Fruit fly (Drosophila melanogaster) Kc167 (cell line): ENCODE data around the gene mRpL14.

Source experiments
- Myc ChIP-seq: fragments of >200 bp; optimal IDR thresholded peaks from 2 replicates; lab custom pipeline; 2017; ENCODE audit warnings: missing external identifiers
- Sin3A ChIP-seq: fragments of >200 bp; optimal IDR thresholded peaks from 2 replicates; lab custom pipeline; 2018; ENCODE audit warnings: missing external identifiers
- h ChIP-seq: fragments of >200 bp; optimal IDR thresholded peaks from 3 replicates; lab custom pipeline; 2018; ENCODE audit warnings: missing external identifiers
- insv ChIP-seq: fragments of >200 bp; optimal IDR thresholded peaks from 3 replicates; lab custom pipeline; 2018; ENCODE audit warnings: missing external identifiers
- psq ChIP-seq: fragments of >200 bp; optimal IDR thresholded peaks from 2 replicates; lab custom pipeline; 2017; ENCODE audit warnings: missing external identifiers
- ttk ChIP-seq: sonication (Bioruptor generic); optimal IDR thresholded peaks from 2 replicates; lab custom pipeline; 2017; ENCODE audit warnings: missing external identifiers

Gene mRpL14

DNA sequence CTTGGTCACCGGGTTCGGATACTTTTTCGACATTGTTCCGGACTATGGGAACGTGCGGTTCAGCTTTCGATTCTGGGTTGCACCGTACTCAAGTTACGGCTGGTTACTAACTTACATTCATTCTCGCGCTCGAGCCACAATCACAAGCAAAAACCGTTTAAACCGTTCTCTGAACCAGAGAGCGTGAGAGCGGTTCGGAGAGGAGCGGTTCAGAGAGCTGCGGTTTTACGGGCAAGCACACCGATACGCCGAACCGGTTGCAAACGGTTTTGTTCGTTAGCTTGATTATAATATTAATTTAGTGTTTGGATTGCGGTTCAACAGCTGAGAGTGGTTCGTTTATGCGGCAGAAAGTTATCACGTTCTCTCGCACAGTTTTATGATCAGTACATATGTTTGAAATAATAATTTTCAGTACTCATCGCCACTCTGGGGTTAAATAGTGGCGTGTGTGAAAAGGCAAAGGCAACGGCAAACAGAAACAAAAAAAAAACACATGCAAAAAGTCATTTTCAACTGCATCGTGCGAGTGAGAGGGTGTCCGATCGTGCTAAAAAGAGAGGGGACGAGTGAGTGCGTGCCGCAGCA lies 18.7 kb downstream of the mRpL14 start, which contains the start of gene CG14050:
Gene CG14050 (minus strand): TSS at position 560 of the 588 bp plus-strand sequence.
- no peak for TF ChIP-seq Myc (lab: Kevin White, UChicago)
- no peak for TF ChIP-seq h (lab: Kevin White, UChicago)
- TF ChIP-seq ttk (lab: Kevin White, UChicago) = no peak
- TF ChIP-seq Sin3A (lab: Kevin White, UChicago) = no peak
- no peak for TF ChIP-seq insv
- TF ChIP-seq psq (lab: Kevin White, UChicago) = no peak

DNA sequence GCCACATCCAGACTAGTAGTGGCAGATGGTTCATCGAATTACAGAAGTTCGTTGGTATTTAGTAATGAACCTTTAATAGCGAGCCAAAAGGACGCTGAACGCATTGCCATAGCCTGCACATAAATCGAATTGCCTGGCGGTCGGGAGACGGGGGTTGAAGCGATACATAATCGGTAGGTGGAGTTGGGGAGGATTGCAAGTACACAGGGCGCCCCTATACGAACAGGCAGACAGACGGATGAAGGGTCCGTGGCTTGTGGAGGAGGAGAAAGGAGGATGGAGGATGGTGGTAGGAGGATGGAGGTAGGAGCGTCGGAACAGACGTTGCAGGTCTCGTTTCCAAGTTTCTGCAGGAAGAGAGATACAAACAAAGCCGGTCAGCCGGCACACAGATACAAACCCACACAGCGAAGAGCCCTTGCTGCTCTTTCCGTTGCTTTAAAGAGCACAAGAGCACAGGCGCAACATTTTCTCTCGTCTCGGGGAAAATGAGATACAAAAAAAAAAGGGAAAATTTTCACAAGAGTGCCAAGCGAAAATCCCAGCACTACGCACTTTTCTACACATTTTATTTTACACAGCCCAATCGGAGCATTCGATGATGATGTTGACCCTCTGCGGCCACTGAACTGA lies 20.7 kb downstream of the mRpL14 start:
- no peak for TF ChIP-seq insv
- TF ChIP-seq h (lab: Kevin White, UChicago) = no peak
- TF ChIP-seq Sin3A (lab: Kevin White, UChicago) = no peak
- no peak for TF ChIP-seq psq (lab: Kevin White, UChicago)

DNA sequence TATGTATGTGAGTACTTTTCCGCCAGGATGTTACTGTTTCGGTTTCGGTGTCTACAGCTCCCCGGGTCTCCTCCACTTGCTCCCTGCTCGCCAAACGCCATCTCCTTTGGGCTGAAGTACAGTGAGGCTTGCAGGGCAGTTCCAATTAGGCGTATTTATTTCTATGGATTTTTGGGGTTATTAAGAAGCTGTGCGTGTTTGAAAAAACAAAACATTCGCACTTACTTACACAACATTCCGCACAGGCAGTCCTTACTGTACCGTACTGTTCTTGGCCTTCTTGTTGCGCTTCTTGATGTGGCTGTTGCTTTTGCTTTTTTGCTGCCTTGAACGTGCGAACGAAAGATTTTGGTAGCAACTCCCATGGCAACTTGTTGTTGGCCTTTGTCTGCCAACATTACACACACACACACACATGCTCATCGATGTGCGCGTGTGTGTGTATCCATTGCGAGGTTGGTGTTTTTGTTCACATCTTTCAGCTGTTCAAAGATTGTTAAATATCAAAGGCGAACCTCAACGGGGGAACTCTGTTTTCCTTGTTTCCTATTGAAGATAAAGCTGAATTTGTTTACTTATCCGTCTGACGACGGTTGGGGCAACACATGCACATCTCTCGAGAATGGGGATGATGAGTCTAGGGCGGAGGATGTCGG lies 22.4 kb downstream of the mRpL14 start:
- no peak for TF ChIP-seq insv
- TF ChIP-seq psq (lab: Kevin White, UChicago) = no peak
- no peak for TF ChIP-seq ttk (lab: Kevin White, UChicago)
- no peak for TF ChIP-seq Sin3A (lab: Kevin White, UChicago)
- no peak for TF ChIP-seq h (lab: Kevin White, UChicago)
- TF ChIP-seq Myc (lab: Kevin White, UChicago) = no peak

DNA sequence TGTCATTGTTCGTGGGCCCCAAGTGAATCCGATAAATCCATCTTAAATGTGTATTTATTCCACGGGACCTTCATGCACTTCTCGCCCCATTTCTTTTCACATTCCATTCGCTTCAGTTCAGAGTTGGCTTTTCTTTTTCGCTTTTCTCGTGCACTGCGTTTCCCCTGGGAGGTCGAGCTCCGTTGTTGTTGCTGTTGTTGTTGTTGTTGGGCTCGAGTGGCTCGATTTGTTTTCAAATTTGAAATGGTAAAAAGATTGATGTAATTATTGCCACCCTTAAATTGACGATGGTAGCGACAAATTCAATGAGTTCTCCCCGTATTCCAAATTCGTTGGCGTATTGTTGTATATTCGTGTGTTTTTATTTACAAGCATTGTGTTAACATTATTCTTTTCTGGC lies 23.6 kb downstream of the mRpL14 start:
- TF ChIP-seq h (lab: Kevin White, UChicago) = no peak
- no peak for TF ChIP-seq Myc (lab: Kevin White, UChicago)
- TF ChIP-seq insv = no peak
- TF ChIP-seq psq (lab: Kevin White, UChicago) = no peak
- no peak for TF ChIP-seq ttk (lab: Kevin White, UChicago)
- no peak for TF ChIP-seq Sin3A (lab: Kevin White, UChicago)

DNA sequence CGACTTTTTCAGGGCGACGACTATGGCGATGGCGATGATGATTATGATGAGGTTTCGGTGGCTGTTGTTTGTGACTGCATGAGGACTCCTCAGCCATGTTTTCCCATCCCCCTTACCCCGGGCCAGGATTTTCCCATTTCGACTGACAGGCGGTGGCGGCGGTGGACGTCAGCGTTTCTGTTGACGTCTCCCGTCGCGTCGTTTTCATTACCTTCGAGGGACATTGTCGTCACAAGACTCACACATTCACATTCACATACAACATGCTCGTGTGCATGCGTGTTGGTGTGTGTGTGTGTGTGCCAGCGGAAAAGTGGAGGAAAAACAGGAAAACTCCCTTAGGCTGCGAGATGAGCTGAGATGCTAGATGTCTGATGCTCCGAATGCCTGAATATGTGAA lies 24.7 kb downstream of the mRpL14 start:
- no peak for TF ChIP-seq insv
- TF ChIP-seq Myc (lab: Kevin White, UChicago) = no peak
- no peak for TF ChIP-seq ttk (lab: Kevin White, UChicago)
- no peak for TF ChIP-seq Sin3A (lab: Kevin White, UChicago)
- TF ChIP-seq h (lab: Kevin White, UChicago) = no peak
- TF ChIP-seq psq (lab: Kevin White, UChicago) = no peak

DNA sequence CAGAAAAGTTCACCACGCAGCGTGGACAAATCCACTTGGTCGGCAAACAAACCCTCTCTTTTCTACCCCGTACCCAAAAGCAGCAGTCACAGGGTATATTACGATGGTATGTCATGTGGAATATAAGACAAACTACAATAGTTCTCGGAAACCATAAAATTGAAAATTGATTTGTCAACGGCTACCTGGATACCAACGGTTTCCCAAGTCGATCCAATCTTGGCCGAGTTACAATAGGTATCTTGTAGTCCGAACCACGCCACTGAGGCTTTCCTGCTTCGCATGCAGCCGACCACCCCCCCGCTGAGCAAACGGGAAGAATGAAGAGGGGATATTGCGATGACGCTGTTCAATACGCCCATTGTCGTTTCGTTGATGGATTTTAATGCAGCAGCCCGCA lies 26.1 kb downstream of the mRpL14 start:
- TF ChIP-seq Sin3A (lab: Kevin White, UChicago) = no peak
- no peak for TF ChIP-seq ttk (lab: Kevin White, UChicago)
- no peak for TF ChIP-seq Myc (lab: Kevin White, UChicago)
- no peak for TF ChIP-seq insv
- TF ChIP-seq psq (lab: Kevin White, UChicago) = no peak
- no peak for TF ChIP-seq h (lab: Kevin White, UChicago)

DNA sequence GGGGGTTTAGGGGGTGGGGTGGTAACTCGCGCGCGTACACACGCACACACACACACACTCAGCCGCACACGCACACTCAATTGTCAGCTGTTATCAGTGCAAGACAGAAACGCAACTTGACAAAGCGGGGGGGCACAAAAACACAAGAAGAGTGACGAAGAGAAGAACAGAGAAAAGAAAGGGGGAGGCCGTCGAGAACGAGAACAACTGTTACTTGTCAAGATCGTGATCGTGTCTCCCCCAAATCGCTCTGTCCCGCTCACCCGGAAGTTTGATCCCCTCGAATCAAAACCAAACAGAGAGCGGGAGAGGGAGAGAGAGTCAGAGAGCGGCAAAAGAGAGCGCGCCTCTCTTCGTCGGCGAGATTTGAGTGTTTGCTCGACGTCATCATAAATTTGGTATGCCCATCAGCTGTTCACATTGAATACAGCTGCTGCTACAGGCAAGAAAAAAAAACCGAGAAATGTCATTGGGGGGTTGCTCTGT lies 27.1 kb downstream of the mRpL14 start:
- TF ChIP-seq ttk (lab: Kevin White, UChicago) (no peak), Myc (lab: Kevin White, UChicago) (no peak), Sin3A (lab: Kevin White, UChicago) (no peak), psq (lab: Kevin White, UChicago) (no peak), insv (no peak), h (lab: Kevin White, UChicago) (no peak)

DNA sequence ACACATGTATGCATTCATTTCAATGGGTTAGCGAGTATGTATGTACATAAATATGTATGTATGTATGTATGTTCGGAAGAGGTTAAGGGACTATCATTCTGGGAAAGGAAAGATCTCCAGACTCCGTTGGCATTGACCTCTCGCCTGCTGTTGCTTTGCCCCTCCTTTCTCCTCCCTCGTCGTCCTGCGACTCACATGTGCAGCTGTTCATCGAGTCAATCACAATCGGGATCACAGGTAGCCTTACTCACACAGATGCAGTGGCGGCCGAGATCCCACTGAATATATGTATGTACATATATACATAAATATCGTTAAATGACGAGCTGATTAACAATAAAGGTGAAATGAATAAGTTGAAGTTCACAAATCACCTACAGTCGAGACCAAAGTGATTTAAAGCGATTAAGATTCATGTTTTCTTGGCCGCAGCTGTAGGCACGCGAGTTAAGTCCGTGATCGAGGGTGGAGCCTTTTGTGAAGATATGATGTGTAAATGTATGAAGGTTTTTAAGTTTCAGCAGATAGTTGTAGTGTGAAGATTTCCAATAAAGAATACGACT lies 36.0 kb downstream of the mRpL14 start:
- no peak for TF ChIP-seq ttk (lab: Kevin White, UChicago)
- no peak for TF ChIP-seq psq (lab: Kevin White, UChicago)
- no peak for TF ChIP-seq h (lab: Kevin White, UChicago)
- no peak for TF ChIP-seq Sin3A (lab: Kevin White, UChicago)
- no peak for TF ChIP-seq insv
- TF ChIP-seq Myc (lab: Kevin White, UChicago) = no peak

DNA sequence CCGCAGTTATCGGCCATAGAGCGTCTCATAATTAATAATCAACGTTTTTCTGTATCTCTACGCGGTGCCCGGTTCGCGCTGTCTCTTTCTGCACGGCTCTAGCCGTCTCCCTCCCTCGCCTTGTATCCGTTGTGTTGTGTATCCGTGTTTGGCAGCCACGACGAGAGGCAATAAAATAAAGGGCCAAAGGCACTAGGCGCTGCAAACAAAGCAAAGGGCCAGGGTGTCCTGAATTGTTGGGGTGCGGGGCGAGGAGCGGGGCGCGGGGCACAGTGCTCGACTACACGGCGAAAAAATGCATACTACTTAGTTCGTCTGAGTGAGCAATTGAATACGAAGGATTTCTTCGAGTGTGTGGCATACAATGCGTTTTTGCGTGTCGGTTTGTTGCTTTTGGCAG lies 36.9 kb downstream of the mRpL14 start:
- TF ChIP-seq ttk (lab: Kevin White, UChicago) = no peak
- no peak for TF ChIP-seq Sin3A (lab: Kevin White, UChicago)
- no peak for TF ChIP-seq h (lab: Kevin White, UChicago)
- no peak for TF ChIP-seq psq (lab: Kevin White, UChicago)
- no peak for TF ChIP-seq insv
- TF ChIP-seq Myc (lab: Kevin White, UChicago) = no peak

DNA sequence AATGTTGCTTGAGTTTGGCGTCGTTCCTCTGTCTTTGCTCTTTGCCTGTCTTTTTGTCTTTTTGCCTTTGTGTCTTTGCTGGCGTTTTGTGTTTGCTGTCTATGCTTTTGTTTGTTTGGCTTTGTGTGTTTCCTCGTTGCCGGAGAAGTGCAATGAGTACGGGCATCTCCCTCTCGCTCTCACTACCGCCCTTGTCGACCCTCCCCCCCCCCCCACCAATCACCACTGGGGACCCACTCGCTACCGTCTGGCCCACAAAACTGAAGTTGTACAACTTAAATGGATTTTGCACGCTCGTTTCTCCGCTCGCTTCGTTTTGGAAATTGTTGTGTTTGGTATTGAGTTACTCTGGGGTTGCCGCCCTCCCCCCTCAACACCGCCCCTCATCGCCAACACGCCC lies 37.7 kb downstream of the mRpL14 start:
- TF ChIP-seq ttk (lab: Kevin White, UChicago) (no peak), h (lab: Kevin White, UChicago) (no peak), psq (lab: Kevin White, UChicago) (no peak), insv (no peak), Myc (lab: Kevin White, UChicago) (no peak), Sin3A (lab: Kevin White, UChicago) (no peak)

DNA sequence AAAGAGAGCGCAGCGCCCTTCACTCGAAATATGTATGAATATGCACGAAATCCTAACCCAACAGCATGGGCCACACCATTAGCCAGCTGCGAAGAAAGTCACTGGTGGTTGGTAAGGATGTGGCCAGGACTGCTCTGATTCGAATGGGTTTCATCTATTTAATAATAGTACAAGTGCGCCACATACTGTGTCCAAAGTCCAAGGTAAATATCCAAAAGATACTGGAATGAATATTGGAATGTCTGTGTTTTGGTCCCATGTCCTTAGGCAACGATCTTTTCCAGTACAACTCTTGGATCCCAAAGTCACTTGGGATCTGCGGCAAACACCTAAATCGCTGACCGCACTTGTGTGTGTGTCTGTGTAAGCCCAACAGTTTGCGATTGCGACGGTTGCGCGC lies 38.1 kb downstream of the mRpL14 start:
- TF ChIP-seq psq (lab: Kevin White, UChicago) (no peak), insv (no peak)
